Fruit fly (Drosophila melanogaster): Measurements from ENCODE around the gene Sfp24Ba.

Sfp24Ba gene

dm6 chr2L:3648173-3648972 is 20.0 kb downstream of the Sfp24Ba start (continued):
- no peak for TF ChIP-seq CG16815 (GFP tag; optimal IDR thresholded peaks at IDR 0.05)
- TF ChIP-seq Chrac-16 (GFP tag; optimal IDR thresholded peaks at IDR 0.05), result no peak
- no peak for TF ChIP-seq Vsx1 (GFP tag; optimal IDR thresholded peaks at IDR 0.05)
- TF ChIP-seq pita (GFP tag; optimal IDR thresholded peaks at IDR 0.05), result no peak
- TF ChIP-seq ato (GFP tag; IDR thresholded peaks at IDR 0.05; ENCODE audit: partially characterized antibody), result no peak
- no peak for TF ChIP-seq CG12219 (GFP tag; optimal IDR thresholded peaks at IDR 0.05)
- TF ChIP-seq HLH3B (GFP tag; IDR thresholded peaks at IDR 0.05), result no peak; the same call in 1 of the 2 replicates
- TF ChIP-seq TFAM (GFP tag; optimal IDR thresholded peaks at IDR 0.05), result no peak
- no peak for TF ChIP-seq CG1832 (GFP tag; optimal IDR thresholded peaks at IDR 0.05)
- TF ChIP-seq Hey (tag; optimal IDR thresholded peaks at IDR 0.05), result no peak
- TF ChIP-seq Bgb (GFP tag; IDR thresholded peaks at IDR 0.05; ENCODE audit: partially characterized antibody), result peak; percentile 40; the same call in 1 of the 2 replicates
- TF ChIP-seq CG4854 (GFP tag; optimal IDR thresholded peaks at IDR 0.05), result no peak
- TF ChIP-seq CG7556 (GFP tag; optimal IDR thresholded peaks at IDR 0.05), result no peak
- TF ChIP-seq CG10147 (GFP tag; optimal IDR thresholded peaks at IDR 0.05), result no peak
- no peak for TF ChIP-seq CG14860 (GFP tag; IDR thresholded peaks at IDR 0.05; ENCODE audit: partially characterized antibody)
- TF ChIP-seq Scr (GFP tag; IDR thresholded peaks at IDR 0.05; ENCODE audit: partially characterized antibody), result peak; percentile 78
- no peak for TF ChIP-seq CG2202 (tag; optimal IDR thresholded peaks at IDR 0.05)
- no peak for TF ChIP-seq al (GFP tag; IDR thresholded peaks at IDR 0.05)
- TF ChIP-seq CG14441 (GFP tag; IDR thresholded peaks at IDR 0.05), result no peak
- TF ChIP-seq danr (GFP tag; IDR thresholded peaks at IDR 0.05), result no peak
- TF ChIP-seq CG17802 (tag; optimal IDR thresholded peaks at IDR 0.05), result no peak
- TF ChIP-seq unc-4 (GFP tag; IDR thresholded peaks at IDR 0.05; ENCODE audit: partially characterized antibody), result peak; percentile 73
- TF ChIP-seq Abd-B (GFP tag; optimal IDR thresholded peaks at IDR 0.05), result no peak
- TF ChIP-seq lab (GFP tag; optimal IDR thresholded peaks at IDR 0.05), result no peak
- TF ChIP-seq Neu2 (GFP tag; optimal IDR thresholded peaks at IDR 0.05; ENCODE audit: borderline replicate concordance), result no peak
- no peak for TF ChIP-seq bab2 (GFP tag; optimal IDR thresholded peaks at IDR 0.05)
- TF ChIP-seq Adf1 (GFP tag; IDR thresholded peaks at IDR 0.05), result no peak
- TF ChIP-seq CG15601 (tag; optimal IDR thresholded peaks at IDR 0.05), result no peak
- no peak for TF ChIP-seq eve (GFP tag; optimal IDR thresholded peaks at IDR 0.05)
- peak; percentile 14 for TF ChIP-seq stwl (tag; optimal IDR thresholded peaks at IDR 0.05)
- TF ChIP-seq Camta (GFP tag; optimal IDR thresholded peaks at IDR 0.05), result no peak
- no peak for TF ChIP-seq CG9215 (GFP tag; IDR thresholded peaks at IDR 0.05)
- TF ChIP-seq da (GFP tag; optimal IDR thresholded peaks at IDR 0.05), result no peak
- TF ChIP-seq gcm (GFP tag; optimal IDR thresholded peaks at IDR 0.05), result peak; percentile 11
- no peak for TF ChIP-seq esg (GFP tag; conservative IDR thresholded peaks at IDR 0.05)
- no peak for TF ChIP-seq CG10366 (GFP tag; IDR thresholded peaks at IDR 0.05)
- TF ChIP-seq CG9797 (GFP tag; optimal IDR thresholded peaks at IDR 0.05), result no peak
- no peak for TF ChIP-seq CG12659 (GFP tag; optimal IDR thresholded peaks at IDR 0.05)
- no peak for TF ChIP-seq toy (GFP tag; IDR thresholded peaks at IDR 0.05)
- no peak for TF ChIP-seq twi (tag; optimal IDR thresholded peaks at IDR 0.05)
- TF ChIP-seq CG6683 (GFP tag; optimal IDR thresholded peaks at IDR 0.05), result no peak
- no peak for TF ChIP-seq cwo (GFP tag; optimal IDR thresholded peaks at IDR 0.05)
- TF ChIP-seq CTCF (GFP tag; optimal IDR thresholded peaks at IDR 0.05), result peak; percentile 12
- peak; percentile 70 for TF ChIP-seq row (GFP tag; IDR thresholded peaks at IDR 0.05)
- no peak for TF ChIP-seq Side (GFP tag; optimal IDR thresholded peaks at IDR 0.05)
- no peak for TF ChIP-seq CG34376 (GFP tag; optimal IDR thresholded peaks at IDR 0.05)
- no peak for TF ChIP-seq CG6854 (GFP tag; optimal IDR thresholded peaks at IDR 0.05)
- TF ChIP-seq Dref (GFP tag; IDR thresholded peaks at IDR 0.05), result peak; percentile 56
- peak; percentile 84 for TF ChIP-seq Doc3 (GFP tag; IDR thresholded peaks at IDR 0.05; ENCODE audit: partially characterized antibody)
